Fruit fly (Drosophila melanogaster): Measurements from ENCODE around the gene Sfp24Bc.

dm6 chr2L:3694920-3695319 lies 24.5 kb upstream of the Sfp24Bc start, which contains the start of gene CG43165:
- TF ChIP-seq h (optimal IDR thresholded peaks at IDR 0.05) (no peak), psq (optimal IDR thresholded peaks at IDR 0.05) (no peak)
